Worm (Caenorhabditis elegans) whole organism, mixed stage, embryonic: Measurements from ENCODE around the gene F54B8.1.

Source experiments
- cnd-1 ChIP-seq: fragments of 200-800 bp; sonication (Bioruptor generic); optimal IDR thresholded peaks from 2 replicates; lab custom pipeline; 2018; ENCODE audit warnings: mild to moderate bottlenecking, missing genetic modification characterization, missing compliant biosample characterization
- lin-13 ChIP-seq: fragments of 150-350 bp; optimal IDR thresholded peaks from 2 replicates; lab custom pipeline; 2014; ENCODE audit warnings: missing biosample characterization, missing genetic modification characterization
- mab-5 ChIP-seq: fragments of 150-350 bp; optimal IDR thresholded peaks from 2 replicates; lab custom pipeline; 2014; ENCODE audit warnings: missing biosample characterization, missing genetic modification characterization
- nhr-237 ChIP-seq: fragments of 150-350 bp; optimal IDR thresholded peaks from 2 replicates; lab custom pipeline; 2014; ENCODE audit warnings: missing biosample characterization, missing genetic modification characterization
- snpc-4 ChIP-seq: fragments of 150-350 bp; optimal IDR thresholded peaks from 2 replicates; lab custom pipeline; 2014; ENCODE audit warnings: missing biosample characterization, missing genetic modification characterization
- tbx-8 ChIP-seq: fragments of 200-800 bp; sonication (Bioruptor generic); optimal IDR thresholded peaks from 2 replicates; lab custom pipeline; 2018; ENCODE audit warnings: mild to moderate bottlenecking, missing genetic modification characterization, moderate library complexity, missing compliant biosample characterization

DNA sequence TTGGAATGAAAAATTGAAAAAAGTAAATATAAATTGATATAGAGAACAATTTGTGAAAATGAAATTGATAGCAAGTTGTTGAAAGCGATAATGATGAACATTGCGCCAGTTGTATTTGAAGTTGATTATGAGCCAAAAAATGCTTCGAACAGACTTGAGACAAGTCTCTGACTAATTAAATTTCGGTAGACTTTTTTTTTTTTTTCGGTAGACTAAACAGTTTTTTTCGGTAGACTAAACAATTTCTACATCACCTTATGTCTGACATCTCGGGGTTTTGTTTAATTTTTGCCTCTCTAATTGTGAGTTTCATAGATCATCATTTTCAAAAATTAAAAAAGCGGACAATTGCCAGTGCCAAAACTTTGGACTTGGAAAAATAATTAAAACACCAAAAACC lies 23.1 kb downstream of the F54B8.1 start, which contains the start of gene srbc-54:
- TF ChIP-seq nhr-237 (tag; lab: Kevin White, UChicago): no peak
- no peak for TF ChIP-seq mab-5
- TF ChIP-seq cnd-1 (tag; lab: Kevin White, UChicago): no peak
- no peak for TF ChIP-seq tbx-8
- no peak for TF ChIP-seq lin-13 (tag; lab: Kevin White, UChicago)
- no peak for TF ChIP-seq snpc-4 (tag; lab: Kevin White, UChicago)
